Worm (Caenorhabditis elegans) whole organism, L1 larva: Measurements from ENCODE around the gene Y37H2A.11.
A peak's percentile ranks its signal among the peaks of the same experiment; 100 is the strongest.
"Not testable (repeated sequence)": the region's sequence is repeated elsewhere in the genome, so short reads cannot be mapped to it uniquely, and the experiment has no call there.

Experiments
- C04F5.9 ChIP-seq: sonication (generic microtip); optimal IDR thresholded peaks from 2 replicates; lab custom pipeline; 2016; ENCODE audit warnings: missing genetic modification characterization, missing compliant biosample characterization
- C34B4.2 ChIP-seq: sonication (generic microtip); optimal IDR thresholded peaks from 2 replicates; lab custom pipeline; 2017; ENCODE audit warnings: mild to moderate bottlenecking, missing genetic modification characterization, missing compliant biosample characterization
- ceh-63 ChIP-seq: fragments of 200-800 bp; sonication (Bioruptor generic); optimal IDR thresholded peaks from 2 replicates; lab custom pipeline; 2018; ENCODE audit warnings: mild to moderate bottlenecking, missing genetic modification characterization, missing compliant biosample characterization
- ceh-8 ChIP-seq: fragments of 200-800 bp; sonication (Bioruptor generic); optimal IDR thresholded peaks from 2 replicates; lab custom pipeline; 2018; ENCODE audit warnings: mild to moderate bottlenecking, missing genetic modification characterization, moderate library complexity, missing compliant biosample characterization
- ceh-90 ChIP-seq: sonication (generic microtip); optimal IDR thresholded peaks from 2 replicates; lab custom pipeline; 2016; ENCODE audit warnings: missing genetic modification characterization, missing compliant biosample characterization
- ces-1 ChIP-seq: fragments of 150-350 bp; optimal IDR thresholded peaks from 2 replicates; lab custom pipeline; 2014; ENCODE audit warnings: missing biosample characterization, missing genetic modification reagents, missing genetic modification characterization
- dpl-1 ChIP-seq, 3 experiments: fragments of 150-350 bp in 2 of 3; sonication (generic microtip) in 1 of 3; optimal IDR thresholded peaks; 2 replicates each; lab custom pipeline; 2014 to 2017; ENCODE audit warnings: missing biosample characterization in 3 of 3, missing genetic modification characterization in 3 of 3, missing genetic modification reagents in 3 of 3
- efl-1 ChIP-seq, 4 experiments: fragments of 150-350 bp; optimal IDR thresholded peaks in 3 of 4; peaks in 1 of 4; 1 replicate in 1 of 4; 2 replicates in 3 of 4; lab custom pipeline; 2014; ENCODE audit warnings: missing biosample characterization in 2 of 4, missing genetic modification characterization in 2 of 4, missing genetic modification reagents in 2 of 4
- egl-13 ChIP-seq: sonication (generic microtip); optimal IDR thresholded peaks from 2 replicates; lab custom pipeline; 2016; ENCODE audit warnings: missing genotype, missing genetic modification reagents, missing genetic modification characterization, missing compliant biosample characterization
- elt-2 ChIP-seq: sonication (generic microtip); optimal IDR thresholded peaks from 2 replicates; lab custom pipeline; 2016; ENCODE audit warnings: missing genetic modification characterization, mild to moderate bottlenecking, inconsistent platforms, missing compliant biosample characterization, missing genetic modification reagents
- hlh-17 ChIP-seq: fragments of 200-800 bp; sonication (Bioruptor generic); optimal IDR thresholded peaks from 2 replicates; lab custom pipeline; 2018; ENCODE audit warnings: missing genetic modification characterization, mild to moderate bottlenecking, missing compliant biosample characterization, moderate library complexity, borderline replicate concordance
- hpl-2 ChIP-seq: fragments of 150-350 bp; optimal IDR thresholded peaks from 2 replicates; lab custom pipeline; 2014; ENCODE audit warnings: missing biosample characterization, missing genetic modification reagents, missing genetic modification characterization
- isw-1 ChIP-seq: fragments of 200-800 bp; sonication (Bioruptor generic); IDR thresholded peaks from 2 replicates; pipeline ENCODE4 v1.3.6; 2022; ENCODE audit warnings: missing genetic modification characterization, missing compliant biosample characterization
- jun-1 ChIP-seq: fragments of 150-350 bp; optimal IDR thresholded peaks from 2 replicates; lab custom pipeline; 2014; ENCODE audit warnings: missing biosample characterization, missing genetic modification reagents, missing genetic modification characterization
- lin-15B ChIP-seq: fragments of 150-350 bp; sonication (generic microtip); optimal IDR thresholded peaks from 3 replicates; lab custom pipeline; 2014; ENCODE audit warnings: missing biosample characterization, missing genetic modification characterization
- lsy-2 ChIP-seq, 2 experiments: fragments of 150-350 bp; optimal IDR thresholded peaks; 2 replicates each; lab custom pipeline; 2014; ENCODE audit warnings: missing biosample characterization in 2 of 2, missing genetic modification characterization in 2 of 2
- mab-9 ChIP-seq: fragments of 200-800 bp; sonication (Bioruptor generic); IDR thresholded peaks from 2 replicates; pipeline ENCODE4 v1.3.6; 2022; ENCODE audit warnings: missing genetic modification reagents, missing genetic modification characterization, missing compliant biosample characterization
- mdl-1 ChIP-seq, 2 experiments: fragments of 150-350 bp; optimal IDR thresholded peaks; 2 replicates each; lab custom pipeline; 2014 to 2017; ENCODE audit warnings: missing biosample characterization in 2 of 2, missing genetic modification characterization in 2 of 2, inconsistent platforms in 1 of 2
- mef-2 ChIP-seq: fragments of 150-350 bp; optimal IDR thresholded peaks from 2 replicates; lab custom pipeline; 2014; ENCODE audit warnings: missing biosample characterization, missing genetic modification characterization
- nhr-11 ChIP-seq: fragments of 150-350 bp; optimal IDR thresholded peaks from 2 replicates; lab custom pipeline; 2014; ENCODE audit warnings: missing biosample characterization, missing genetic modification characterization
- nhr-20 ChIP-seq: sonication (generic microtip); optimal IDR thresholded peaks from 2 replicates; lab custom pipeline; 2016; ENCODE audit warnings: mild to moderate bottlenecking, missing genetic modification characterization, missing compliant biosample characterization
- nhr-28 ChIP-seq: fragments of 150-350 bp; optimal IDR thresholded peaks from 2 replicates; lab custom pipeline; 2014; ENCODE audit warnings: missing biosample characterization, missing genetic modification characterization
- nhr-47 ChIP-seq: sonication (generic microtip); optimal IDR thresholded peaks from 2 replicates; lab custom pipeline; 2016; ENCODE audit warnings: mild to moderate bottlenecking, missing genetic modification characterization, moderate library complexity, missing compliant biosample characterization
- nhr-76 ChIP-seq: sonication (generic microtip); optimal IDR thresholded peaks from 2 replicates; lab custom pipeline; 2017; ENCODE audit warnings: missing biosample characterization, missing genetic modification characterization
- nhr-77 ChIP-seq: fragments of 150-350 bp; optimal IDR thresholded peaks from 2 replicates; lab custom pipeline; 2014; ENCODE audit warnings: missing biosample characterization, missing genetic modification characterization
- nhr-84 ChIP-seq: sonication (generic microtip); optimal IDR thresholded peaks from 2 replicates; lab custom pipeline; 2017; ENCODE audit warnings: missing biosample characterization, missing genetic modification characterization
- nhr-90 ChIP-seq: sonication (generic microtip); optimal IDR thresholded peaks from 2 replicates; lab custom pipeline; 2016; ENCODE audit warnings: mild to moderate bottlenecking, missing genetic modification characterization, missing compliant biosample characterization; ENCODE audit not compliant: poor library complexity
- pax-3 ChIP-seq: fragments of 200-800 bp; sonication (Bioruptor generic); optimal IDR thresholded peaks from 2 replicates; lab custom pipeline; 2018; ENCODE audit warnings: mild to moderate bottlenecking, missing genetic modification characterization, moderate library complexity, missing compliant biosample characterization
- snpc-4 ChIP-seq: fragments of 150-350 bp; optimal IDR thresholded peaks from 2 replicates; lab custom pipeline; 2014; ENCODE audit warnings: missing biosample characterization, missing genetic modification characterization
- snu-23 ChIP-seq: sonication (generic microtip); optimal IDR thresholded peaks from 2 replicates; lab custom pipeline; 2016; ENCODE audit warnings: missing genetic modification characterization, missing compliant biosample characterization
- sox-4 ChIP-seq: sonication (generic microtip); optimal IDR thresholded peaks from 2 replicates; lab custom pipeline; 2016; ENCODE audit warnings: missing genetic modification characterization, missing compliant biosample characterization
- sptf-1 ChIP-seq: fragments of 150-350 bp; optimal IDR thresholded peaks from 2 replicates; lab custom pipeline; 2014; ENCODE audit warnings: missing biosample characterization, missing genetic modification characterization
- sup-37 ChIP-seq: fragments of 200-800 bp; sonication (Bioruptor generic); optimal IDR thresholded peaks from 2 replicates; lab custom pipeline; 2018; ENCODE audit warnings: mild to moderate bottlenecking, missing genetic modification characterization, missing compliant biosample characterization
- tlp-1 ChIP-seq: fragments of 150-350 bp; optimal IDR thresholded peaks from 2 replicates; lab custom pipeline; 2014; ENCODE audit warnings: missing biosample characterization, missing genetic modification characterization
- unc-62 ChIP-seq: fragments of 150-350 bp; optimal IDR thresholded peaks from 2 replicates; lab custom pipeline; 2014; ENCODE audit warnings: missing biosample characterization, missing genetic modification reagents, missing genetic modification characterization
- unc-98 ChIP-seq: fragments of 200-800 bp; sonication (Bioruptor generic); IDR thresholded peaks from 2 replicates; pipeline ENCODE4 v1.3.6; 2022; ENCODE audit warnings: missing genetic modification characterization, missing compliant biosample characterization
- zip-4 ChIP-seq: fragments of 200-800 bp; sonication (Bioruptor generic); optimal IDR thresholded peaks from 2 replicates; lab custom pipeline; 2018; ENCODE audit warnings: mild to moderate bottlenecking, missing genetic modification characterization, moderate library complexity, missing compliant biosample characterization
- ztf-11 ChIP-seq, 2 experiments: sonication (generic microtip); optimal IDR thresholded peaks; 2 replicates each; lab custom pipeline; 2016 to 2017; ENCODE audit warnings: missing genetic modification characterization in 2 of 2, missing biosample characterization in 1 of 2, missing compliant biosample characterization in 1 of 2

Y37H2A.11 gene

DNA sequence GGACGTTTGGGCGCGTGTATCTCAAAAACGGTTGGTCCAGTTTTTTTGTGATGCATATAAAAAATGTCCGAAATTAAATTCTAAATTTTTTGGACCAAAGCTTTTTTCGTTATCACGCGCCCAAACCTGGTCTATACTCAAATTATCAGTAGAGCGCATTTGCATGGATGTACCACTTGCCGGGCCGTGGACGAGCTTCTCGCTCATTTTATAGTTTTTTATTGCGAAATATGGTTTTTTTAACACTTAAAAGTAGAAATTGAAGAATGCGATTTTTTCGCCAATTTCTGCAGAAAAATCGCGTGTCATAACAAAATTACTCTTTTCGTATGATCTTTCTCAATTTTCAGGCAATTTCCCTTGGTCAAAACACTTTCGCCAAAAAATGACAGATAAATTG lies 26.2 kb upstream of the Y37H2A.11 start:
- TF ChIP-seq dpl-1 (GFP tag; optimal IDR thresholded peaks at IDR 0.05; lab: Kevin White, UChicago) (peak in 1 of 3 experiments; percentile 9), efl-1 (GFP tag; optimal IDR thresholded peaks at IDR 0.05 in 1 of 2; lab: Kevin White, UChicago) (peak in 1 of 2 experiments; percentile 35)
- TF ChIP-seq efl-1 (optimal IDR thresholded peaks at IDR 0.05; lab: Kevin White, UChicago): not testable (repeated sequence)

DNA sequence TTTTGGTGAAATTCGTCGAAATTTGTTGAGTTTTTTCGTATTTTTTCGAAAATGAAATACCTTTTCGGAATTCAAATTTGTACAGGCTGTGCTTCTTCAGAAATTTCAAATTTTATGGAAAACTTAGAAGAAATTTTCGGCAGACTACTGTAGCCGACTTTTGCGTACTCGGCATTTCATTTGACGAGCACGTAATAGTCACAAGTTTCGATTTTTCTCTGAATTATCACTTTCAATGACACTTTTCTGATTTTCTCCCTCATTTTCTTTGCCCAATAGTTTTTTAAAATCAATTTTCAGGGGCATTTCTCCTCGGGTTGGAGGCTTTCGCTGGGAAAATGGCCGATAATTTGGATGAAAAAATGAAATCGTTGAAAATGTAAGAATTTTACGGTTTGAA lies 17.6 kb upstream of the Y37H2A.11 start, which contains the start of gene fbxa-107:
Gene fbxa-107, plus strand, starts transcription at position 301 of the 400 bp plus-strand sequence.
- TF ChIP-seq C04F5.9 (tag; lab: Kevin White, UChicago): no peak
- no peak for TF ChIP-seq snu-23 (GFP tag; lab: Kevin White, UChicago)
- TF ChIP-seq mef-2 (tag; lab: Kevin White, UChicago): no peak
- no peak for TF ChIP-seq nhr-47 (tag; lab: Kevin White, UChicago)
- TF ChIP-seq ceh-63: no peak

DNA sequence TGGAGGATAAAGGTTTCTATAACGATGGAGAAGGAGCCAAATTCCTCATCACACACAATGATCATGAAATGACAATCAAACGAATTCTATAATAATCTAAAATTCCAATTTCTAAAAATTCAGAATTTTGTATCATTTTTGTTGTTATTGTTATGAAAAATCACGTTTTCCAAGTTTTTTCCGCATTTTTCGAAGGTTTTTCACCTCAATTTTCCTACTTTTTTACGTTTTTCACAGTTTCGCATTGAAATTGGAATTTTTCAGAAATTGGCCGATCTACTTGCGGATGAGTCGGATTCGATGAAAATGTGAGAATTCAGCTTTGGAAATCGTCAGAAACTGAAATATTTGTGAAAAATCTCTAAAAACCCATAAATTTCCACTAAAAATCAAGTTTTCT lies 16.2 kb upstream of the Y37H2A.11 start, which contains the start of gene fbxa-210:
Gene fbxa-210, plus strand, starts transcription at position 301 of the 400 bp plus-strand sequence.
- TF ChIP-seq unc-62 (GFP tag; lab: Kevin White, UChicago) (no peak), zip-4 (no peak), ces-1 (GFP tag; lab: Kevin White, UChicago) (no peak), isw-1 (GFP tag; lab: Robert Waterston, UW) (no peak), nhr-90 (tag; lab: Kevin White, UChicago) (no peak), sup-37 (GFP tag; lab: Kevin White, UChicago) (no peak), snpc-4 (tag; lab: Kevin White, UChicago) (no peak), nhr-11 (no peak), sox-4 (tag; lab: Kevin White, UChicago) (no peak), ceh-8 (GFP tag; lab: Kevin White, UChicago) (no peak), hpl-2 (GFP tag; lab: Kevin White, UChicago) (no peak)

DNA sequence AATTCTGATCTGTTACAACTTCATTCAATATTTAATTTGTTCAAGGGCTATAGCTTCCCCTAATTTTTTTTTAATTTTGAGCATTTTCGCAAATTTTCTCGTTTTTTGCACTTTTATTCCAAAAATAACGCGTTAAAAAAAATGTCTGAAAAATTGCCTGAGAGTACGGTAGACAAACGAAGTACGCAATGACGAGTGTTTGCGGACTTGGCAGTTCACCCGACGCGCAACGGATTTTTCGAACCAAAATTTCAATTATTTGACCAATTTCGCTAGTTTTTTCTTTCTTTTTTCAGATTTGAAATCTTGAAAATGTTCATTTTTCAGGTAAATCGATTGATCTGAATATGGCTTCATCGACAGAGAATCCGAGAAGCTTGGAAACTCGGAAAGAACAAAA lies 14.1 kb upstream of the Y37H2A.11 start, which contains the start of gene fbxa-211:
Gene fbxa-211, plus strand, starts transcription at position 328 of the 400 bp plus-strand sequence.
- TF ChIP-seq mab-9 (GFP tag; lab: Robert Waterston, UW): no peak
- TF ChIP-seq lsy-2 (tag; optimal IDR thresholded peaks at IDR 0.05; lab: Kevin White, UChicago): no peak
- no peak for TF ChIP-seq nhr-76 (tag; lab: Kevin White, UChicago)
- no peak for TF ChIP-seq elt-2
- TF ChIP-seq ces-1 (GFP tag; lab: Kevin White, UChicago): no peak
- no peak for TF ChIP-seq unc-62 (GFP tag; lab: Kevin White, UChicago)
- TF ChIP-seq mdl-1 (tag; optimal IDR thresholded peaks at IDR 0.05; lab: Kevin White, UChicago): no peak
- no peak for TF ChIP-seq C34B4.2 (tag; lab: Kevin White, UChicago)
- TF ChIP-seq hpl-2 (GFP tag; lab: Kevin White, UChicago): no peak
- no peak for TF ChIP-seq pax-3 (tag; lab: Kevin White, UChicago)
- TF ChIP-seq hlh-17 (GFP tag; lab: Kevin White, UChicago): no peak
- TF ChIP-seq ztf-11 (tag; optimal IDR thresholded peaks at IDR 0.05; lab: Kevin White, UChicago): no peak
- no peak for TF ChIP-seq egl-13 (tag; lab: Kevin White, UChicago)

DNA sequence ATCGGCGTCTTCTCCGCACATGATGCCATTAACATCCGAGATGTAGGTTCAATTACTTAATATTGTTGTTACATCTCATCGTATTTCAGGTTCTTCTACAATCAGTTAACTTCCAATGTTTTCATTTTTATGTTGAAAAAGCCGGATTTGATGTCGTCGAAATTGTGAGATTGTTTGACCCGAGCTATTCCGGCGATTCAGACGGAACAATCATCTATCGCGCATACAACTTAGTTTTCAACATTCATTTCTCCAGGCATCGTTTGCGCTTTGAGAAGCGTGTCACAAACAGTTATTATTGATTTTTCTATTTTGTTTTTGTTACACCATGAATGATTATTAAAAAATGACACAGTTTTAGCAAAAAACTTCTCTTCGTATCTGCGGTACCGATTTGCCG lies 12.7 kb upstream of the Y37H2A.11 start:
- TF ChIP-seq unc-98 (GFP tag; lab: Robert Waterston, UW): no peak
- no peak for TF ChIP-seq nhr-77 (tag; lab: Kevin White, UChicago)
- no peak for TF ChIP-seq lin-15B (tag; lab: Kevin White, UChicago)
- TF ChIP-seq nhr-90 (tag; lab: Kevin White, UChicago): no peak
- TF ChIP-seq nhr-28: no peak
- TF ChIP-seq sptf-1 (tag; lab: Kevin White, UChicago): no peak
- no peak for TF ChIP-seq nhr-20 (tag; lab: Kevin White, UChicago)
- no peak for TF ChIP-seq pax-3 (tag; lab: Kevin White, UChicago)
- no peak for TF ChIP-seq ceh-90 (tag; lab: Kevin White, UChicago)
- TF ChIP-seq jun-1 (tag; lab: Kevin White, UChicago): no peak
- no peak for TF ChIP-seq nhr-84
- TF ChIP-seq tlp-1 (tag; lab: Kevin White, UChicago): no peak
- TF ChIP-seq isw-1 (GFP tag; lab: Robert Waterston, UW): no peak
